Worm (Caenorhabditis elegans): ENCODE data around the gene Y71H2AM.25.
"Not testable (repeated sequence)": the region's sequence is repeated elsewhere in the genome, so short reads cannot be mapped to it uniquely, and the experiment has no call there.

Y71H2AM.25 gene

ce11 chrIII:2836339-2836738, 34.1 kb downstream of the Y71H2AM.25 start, which contains the start of gene josd-1 (continued):
- TF ChIP-seq cebp-2 (GFP tag; IDR thresholded peaks at IDR 0.05) (no peak), hmg-1.2 (GFP tag; IDR thresholded peaks at IDR 0.05) (no peak), attf-5 (GFP tag; optimal IDR thresholded peaks at IDR 0.05) (no peak)

ce11 chrIII:2840877-2841540, 38.7 kb downstream of the Y71H2AM.25 start, which contains the start of gene Y71H2AR.2:
TSS of gene Y71H2AR.2 (minus strand) at chrIII:2840927.
- TF ChIP-seq hlh-12 (tag; optimal IDR thresholded peaks at IDR 0.05) (no peak), ztf-3 (GFP tag; optimal IDR thresholded peaks at IDR 0.05) (no peak), snpc-4 (GFP tag; optimal IDR thresholded peaks at IDR 0.05) (no peak), snpc-4 (tag; optimal IDR thresholded peaks at IDR 0.05) (peak in 2 of 4 experiments; percentile 60 to 81)

ce11 chrIII:2841856-2842373, 39.6 kb downstream of the Y71H2AM.25 start, which contains the start of gene H34I24.2:
TSS of gene H34I24.2 (plus strand) at chrIII:2842044.
- TF ChIP-seq zim-3 (tag; optimal IDR thresholded peaks at IDR 0.05), result no peak
- TF ChIP-seq him-1 (tag; optimal IDR thresholded peaks at IDR 0.05), result no peak
- peak; percentile 55 for TF ChIP-seq nhr-80 (tag; optimal IDR thresholded peaks at IDR 0.05)
- no peak for TF ChIP-seq lin-40 (tag; optimal IDR thresholded peaks at IDR 0.05)
- no peak for TF ChIP-seq lir-1 (GFP tag; conservative IDR thresholded peaks at IDR 0.05)
- peak; percentile 1 for TF ChIP-seq ets-4 (GFP tag; optimal IDR thresholded peaks at IDR 0.05)
- TF ChIP-seq lin-35 (GFP tag; optimal IDR thresholded peaks at IDR 0.05), result no peak

ce11 chrIII:2846747-2847146, 44.5 kb downstream of the Y71H2AM.25 start, which contains the start of gene H34I24.1:
TSS of gene H34I24.1 (plus strand) at chrIII:2847047.
- TF ChIP-seq K12H6.12 (tag; optimal IDR thresholded peaks at IDR 0.05); ceh-79 (tag; optimal IDR thresholded peaks at IDR 0.05); cebp-1 (GFP tag; IDR thresholded peaks at IDR 0.05); cebp-1 (tag; optimal IDR thresholded peaks at IDR 0.05): not testable (repeated sequence)

Measured in whole organism, young adult.